Fruit fly (Drosophila melanogaster): Measurements from ENCODE around the gene CG33308.

dm6 chr2L:14851678-14852077, 49.5 kb downstream of the CG33308 start, which contains the start of gene CG15279:
- TF ChIP-seq Clk (GFP tag; optimal IDR thresholded peaks at IDR 0.05) (no peak), CG14711 (tag; optimal IDR thresholded peaks at IDR 0.05) (no peak), ovo (GFP tag; optimal IDR thresholded peaks at IDR 0.05) (no peak), pad (GFP tag; optimal IDR thresholded peaks at IDR 0.05) (no peak), kay (GFP tag; ENCODE audit: borderline replicate concordance) (no peak), bab1 (GFP tag; optimal IDR thresholded peaks at IDR 0.05) (no peak), Hr96 (GFP tag; optimal IDR thresholded peaks at IDR 0.05) (no peak), Mnt (GFP tag; optimal IDR thresholded peaks at IDR 0.05) (no peak), cnc (optimal IDR thresholded peaks at IDR 0.05) (no peak)
